Worm (Caenorhabditis elegans) whole organism, L4 larva: Measurements from ENCODE around the gene vdac-1.
A peak's percentile ranks its signal among the peaks of the same experiment; 100 is the strongest.

ENCODE experiments used
- F37D6.2 ChIP-seq: sonication (generic microtip); optimal IDR thresholded peaks from 2 replicates; lab custom pipeline; 2016; ENCODE audit warnings: mild to moderate bottlenecking, missing genetic modification characterization, missing compliant biosample characterization
- F44E2.7 ChIP-seq: fragments of 200-800 bp; sonication (Bioruptor generic); IDR thresholded peaks from 2 replicates; pipeline ENCODE4 v2.1.2; 2022; ENCODE audit warnings: missing genetic modification characterization, missing compliant biosample characterization
- F49E8.2 ChIP-seq: sonication (generic microtip); optimal IDR thresholded peaks from 2 replicates; lab custom pipeline; 2016; ENCODE audit warnings: missing compliant biosample characterization, mild to moderate bottlenecking, missing genetic modification characterization, borderline replicate concordance
- R02D3.7 ChIP-seq: fragments of 150-350 bp; sonication (generic microtip); optimal IDR thresholded peaks from 3 replicates; lab custom pipeline; 2014; ENCODE audit warnings: missing biosample characterization, missing genetic modification characterization
- Y75B8A.6 ChIP-seq: fragments of 200-800 bp; sonication (Bioruptor generic); IDR thresholded peaks from 2 replicates; pipeline ENCODE4 v1.3.6; 2022; ENCODE audit warnings: missing genetic modification reagents, missing genetic modification characterization, missing compliant biosample characterization
- ZK546.5 ChIP-seq, 2 experiments: sonication (generic microtip); optimal IDR thresholded peaks; 2 replicates each; lab custom pipeline; 2017; ENCODE audit warnings: missing biosample characterization in 2 of 2, missing genetic modification characterization in 2 of 2
- ama-1 ChIP-seq: fragments of 150-350 bp; optimal IDR thresholded peaks from 2 replicates; lab custom pipeline; 2014; ENCODE audit warnings: inconsistent platforms, mixed read lengths
- arid-1 ChIP-seq: fragments of 200-800 bp; sonication (Bioruptor generic); conservative IDR thresholded peaks from 2 replicates; pipeline ENCODE4 v1.3.6; 2022; ENCODE audit warnings: missing genetic modification reagents, missing genetic modification characterization, missing compliant biosample characterization
- attf-4 ChIP-seq: sonication (generic microtip); optimal IDR thresholded peaks from 3 replicates; lab custom pipeline; 2017; ENCODE audit warnings: missing biosample characterization, missing genetic modification characterization
- ceh-20 ChIP-seq: fragments of 200-800 bp; sonication (Bioruptor generic); IDR thresholded peaks from 2 replicates; pipeline ENCODE4 v1.3.6; 2022; ENCODE audit warnings: missing genetic modification reagents, missing genetic modification characterization, missing compliant biosample characterization
- ceh-32 ChIP-seq: sonication (generic microtip); optimal IDR thresholded peaks from 2 replicates; lab custom pipeline; 2016; ENCODE audit warnings: mild to moderate bottlenecking, missing genetic modification characterization, missing compliant biosample characterization; ENCODE audit not compliant: poor library complexity
- cey-2 ChIP-seq: sonication (generic microtip); optimal IDR thresholded peaks from 3 replicates; lab custom pipeline; 2017; ENCODE audit warnings: missing genetic modification characterization, mild to moderate bottlenecking, missing compliant biosample characterization, antibody characterized with exemption, borderline replicate concordance; ENCODE audit not compliant: insufficient read depth
- dmd-6 ChIP-seq: fragments of 200-800 bp; sonication (Bioruptor generic); IDR thresholded peaks from 2 replicates; pipeline ENCODE4 v1.3.6; 2022; ENCODE audit warnings: missing genetic modification reagents, missing genetic modification characterization, missing compliant biosample characterization
- dmd-8 ChIP-seq: fragments of 200-800 bp; sonication (Bioruptor generic); IDR thresholded peaks from 2 replicates; pipeline ENCODE4 v1.3.6; 2022; ENCODE audit warnings: missing genetic modification characterization, missing compliant biosample characterization
- dpl-1 ChIP-seq: fragments of 150-350 bp; optimal IDR thresholded peaks from 2 replicates; lab custom pipeline; 2014; ENCODE audit warnings: missing biosample characterization, missing genetic modification reagents, missing genetic modification characterization
- dve-1 ChIP-seq: sonication (generic microtip); optimal IDR thresholded peaks from 2 replicates; lab custom pipeline; 2017; ENCODE audit warnings: antibody characterized with exemption, mild to moderate bottlenecking, missing genetic modification characterization, missing compliant biosample characterization; ENCODE audit not compliant: insufficient read depth
- fkh-10 ChIP-seq: fragments of 150-350 bp; optimal IDR thresholded peaks from 2 replicates; lab custom pipeline; 2014; ENCODE audit warnings: missing biosample characterization, missing genetic modification reagents, missing genetic modification characterization
- fos-1 ChIP-seq: fragments of 150-350 bp; optimal IDR thresholded peaks from 2 replicates; lab custom pipeline; 2014; ENCODE audit warnings: missing biosample characterization, missing genetic modification characterization
- hif-1 ChIP-seq, 2 experiments: sonication (generic microtip); optimal IDR thresholded peaks; 2 replicates each; lab custom pipeline; 2016 to 2017; ENCODE audit warnings: missing compliant biosample characterization in 2 of 2, missing genetic modification characterization in 2 of 2, missing genetic modification reagents in 2 of 2, missing genotype in 2 of 2, mild to moderate bottlenecking in 1 of 2
- hlh-30 ChIP-seq: sonication (generic microtip); optimal IDR thresholded peaks from 2 replicates; lab custom pipeline; 2017; ENCODE audit warnings: antibody characterized with exemption, mild to moderate bottlenecking, missing genetic modification characterization, missing compliant biosample characterization; ENCODE audit not compliant: insufficient read depth
- jun-1 ChIP-seq: fragments of 150-350 bp; optimal IDR thresholded peaks from 2 replicates; lab custom pipeline; 2014; ENCODE audit warnings: missing biosample characterization, missing genetic modification reagents, missing genetic modification characterization
- lin-15B ChIP-seq: fragments of 150-350 bp; sonication (generic microtip); optimal IDR thresholded peaks from 3 replicates; lab custom pipeline; 2014; ENCODE audit warnings: missing biosample characterization, missing genetic modification characterization
- lin-29 ChIP-seq: fragments of 200-800 bp; sonication (Bioruptor generic); IDR thresholded peaks from 2 replicates; pipeline ENCODE4 v1.3.6; 2022; ENCODE audit warnings: missing genetic modification reagents, missing genetic modification characterization, missing compliant biosample characterization
- lin-38 ChIP-seq: fragments of 200-800 bp; sonication (Bioruptor generic); IDR thresholded peaks from 2 replicates; pipeline ENCODE4 v1.3.6; 2022; ENCODE audit warnings: missing genetic modification reagents, missing genetic modification characterization, missing compliant biosample characterization
- lir-3 ChIP-seq: sonication (generic microtip); optimal IDR thresholded peaks from 2 replicates; lab custom pipeline; 2016; ENCODE audit warnings: mild to moderate bottlenecking, missing genetic modification characterization, missing compliant biosample characterization
- lsy-2 ChIP-seq, 2 experiments: fragments of 150-350 bp in 1 of 2; sonication (generic microtip) in 1 of 2; optimal IDR thresholded peaks; 2 replicates each; lab custom pipeline; 2014 to 2017; ENCODE audit warnings: missing biosample characterization in 2 of 2, missing genetic modification characterization in 2 of 2
- madf-9 ChIP-seq: fragments of 200-800 bp; sonication (Bioruptor generic); conservative IDR thresholded peaks from 2 replicates; pipeline ENCODE4 v1.3.6; 2022; ENCODE audit warnings: missing genetic modification reagents, missing genetic modification characterization, missing compliant biosample characterization
- mdl-1 ChIP-seq, 2 experiments: fragments of 150-350 bp in 1 of 2; sonication (generic microtip) in 1 of 2; optimal IDR thresholded peaks; 2 replicates each; lab custom pipeline; 2014 to 2017; ENCODE audit warnings: missing biosample characterization in 2 of 2, missing genetic modification characterization in 2 of 2
- mdt-29 ChIP-seq: fragments of 200-800 bp; sonication (Bioruptor generic); IDR thresholded peaks from 2 replicates; pipeline ENCODE4 v1.3.6; 2022; ENCODE audit warnings: missing genetic modification reagents, missing genetic modification characterization, missing compliant biosample characterization
- mes-2 ChIP-seq: sonication (generic microtip); optimal IDR thresholded peaks from 2 replicates; lab custom pipeline; 2016; ENCODE audit warnings: missing genotype, mild to moderate bottlenecking, missing genetic modification characterization, missing compliant biosample characterization; ENCODE audit not compliant: poor library complexity, severe bottlenecking
- mxl-2 ChIP-seq: fragments of 200-800 bp; sonication (Bioruptor generic); conservative IDR thresholded peaks from 2 replicates; pipeline ENCODE4 v1.3.6; 2022; ENCODE audit warnings: missing genetic modification reagents, missing genetic modification characterization, missing compliant biosample characterization
- nhr-102 ChIP-seq: sonication (generic microtip); optimal IDR thresholded peaks from 2 replicates; lab custom pipeline; 2016; ENCODE audit warnings: mild to moderate bottlenecking, missing genetic modification characterization, moderate library complexity, missing compliant biosample characterization
- nhr-11 ChIP-seq: fragments of 150-350 bp; optimal IDR thresholded peaks from 2 replicates; lab custom pipeline; 2014; ENCODE audit warnings: missing biosample characterization, missing genetic modification characterization
- nhr-111 ChIP-seq: fragments of 200-800 bp; sonication (Bioruptor generic); optimal IDR thresholded peaks from 2 replicates; lab custom pipeline; 2018; ENCODE audit warnings: mild to moderate bottlenecking, missing genetic modification characterization, missing compliant biosample characterization
- nhr-237 ChIP-seq: sonication (generic microtip); optimal IDR thresholded peaks from 2 replicates; lab custom pipeline; 2017; ENCODE audit warnings: missing biosample characterization, missing genetic modification characterization
- nhr-28 ChIP-seq: fragments of 150-350 bp; optimal IDR thresholded peaks from 2 replicates; lab custom pipeline; 2014; ENCODE audit warnings: missing biosample characterization, missing genetic modification characterization
- nhr-42 ChIP-seq: fragments of 200-800 bp; sonication (Bioruptor generic); IDR thresholded peaks from 2 replicates; pipeline ENCODE4 v1.3.6; 2022; ENCODE audit warnings: missing genetic modification characterization, missing compliant biosample characterization
- nhr-6 ChIP-seq: fragments of 150-350 bp; optimal IDR thresholded peaks from 2 replicates; lab custom pipeline; 2014; ENCODE audit warnings: missing biosample characterization, missing genetic modification characterization
- pha-4 ChIP-seq, 2 experiments: fragments of 150-350 bp in 1 of 2; fragments of 200-800 bp in 1 of 2; sonication (Bioruptor generic) in 1 of 2; IDR thresholded peaks in 1 of 2; optimal IDR thresholded peaks in 1 of 2; 2 replicates each; pipeline versions ENCODE4 v1.3.6 to Lab custom; 2014 to 2022; ENCODE audit warnings: missing genetic modification characterization in 2 of 2, missing genetic modification reagents in 2 of 2, missing biosample characterization in 1 of 2, missing compliant biosample characterization in 1 of 2
- rbr-2 ChIP-seq: sonication (generic microtip); optimal IDR thresholded peaks from 2 replicates; lab custom pipeline; 2016; ENCODE audit warnings: missing genotype, missing genetic modification characterization, missing compliant biosample characterization
- set-16 ChIP-seq: fragments of 200-800 bp; sonication (Bioruptor generic); IDR thresholded peaks from 2 replicates; pipeline ENCODE4 v1.3.6; 2022; ENCODE audit warnings: missing genetic modification reagents, missing genetic modification characterization, missing compliant biosample characterization
- skn-1 ChIP-seq: fragments of 150-350 bp; optimal IDR thresholded peaks from 2 replicates; lab custom pipeline; 2014; ENCODE audit warnings: missing biosample characterization, missing genetic modification characterization
- spr-1 ChIP-seq: sonication (generic microtip); optimal IDR thresholded peaks from 2 replicates; lab custom pipeline; 2016; ENCODE audit warnings: mild to moderate bottlenecking, missing genetic modification characterization, missing compliant biosample characterization
- tag-97 ChIP-seq: fragments of 200-800 bp; sonication (Bioruptor generic); IDR thresholded peaks from 2 replicates; pipeline ENCODE4 v1.3.6; 2022; ENCODE audit warnings: missing genetic modification characterization, missing compliant biosample characterization
- vab-7 ChIP-seq: fragments of 200-800 bp; sonication (Bioruptor generic); IDR thresholded peaks from 2 replicates; pipeline ENCODE4 v1.3.6; 2022; ENCODE audit warnings: missing genetic modification reagents, missing genetic modification characterization, missing compliant biosample characterization
- zag-1 ChIP-seq: fragments of 150-350 bp; optimal IDR thresholded peaks from 2 replicates; lab custom pipeline; 2014; ENCODE audit warnings: missing biosample characterization, missing genetic modification characterization
- zfp-3 ChIP-seq: fragments of 200-800 bp; sonication (Bioruptor generic); conservative IDR thresholded peaks from 2 replicates; pipeline ENCODE4 v1.3.6; 2022; ENCODE audit warnings: missing genetic modification reagents, missing genetic modification characterization, missing compliant biosample characterization
- zip-11 ChIP-seq: fragments of 200-800 bp; sonication (Bioruptor generic); IDR thresholded peaks from 2 replicates; pipeline ENCODE4 v1.3.6; 2022; ENCODE audit warnings: missing genetic modification characterization, missing compliant biosample characterization

vdac-1 gene

DNA sequence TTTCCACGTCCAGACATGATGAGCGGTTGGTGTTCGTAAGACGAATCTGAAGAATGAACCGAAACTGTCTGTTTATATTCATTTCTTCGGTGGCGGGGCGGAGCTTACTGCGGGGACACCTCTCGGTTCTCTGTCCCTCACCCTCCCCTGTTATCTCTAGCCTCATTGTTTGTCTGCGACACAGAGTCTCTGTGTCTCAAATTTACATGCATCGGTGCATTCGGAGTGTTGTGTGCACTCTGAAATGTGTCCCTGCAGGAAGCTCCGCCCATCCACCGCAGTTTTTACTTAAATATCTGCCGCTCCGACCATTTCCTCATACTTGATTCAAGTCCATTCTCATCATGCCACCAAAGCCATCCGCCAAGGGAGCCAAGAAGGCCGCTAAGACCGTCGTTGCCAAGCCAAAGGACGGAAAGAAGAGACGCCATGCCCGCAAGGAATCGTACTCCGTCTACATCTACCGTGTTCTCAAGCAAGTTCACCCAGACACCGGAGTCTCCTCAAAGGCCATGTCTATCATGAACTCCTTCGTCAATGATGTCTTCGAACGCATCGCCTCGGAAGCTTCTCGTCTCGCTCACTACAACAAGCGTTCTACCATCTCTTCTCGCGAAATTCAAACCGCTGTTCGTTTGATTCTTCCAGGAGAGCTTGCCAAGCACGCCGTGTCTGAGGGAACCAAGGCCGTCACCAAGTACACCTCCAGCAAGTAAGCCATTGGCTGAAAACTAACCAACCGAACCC is 21.3 kb downstream of the vdac-1 start, which contains the start of the genes his-61 and his-62:
Gene his-61 (minus strand): TSS at position 17 of the 747 bp plus-strand sequence.
Gene his-62 (plus strand): TSS at position 345 of the 747 bp plus-strand sequence.
- TF ChIP-seq skn-1 (tag; lab: Kevin White, UChicago) (no peak), ama-1 (lab: Kevin White, UChicago) (no peak), dmd-8 (peak; percentile 68; the same call in 1 of the 2 replicates), lin-38 (GFP tag; lab: Robert Waterston, UW) (peak; percentile 76), lsy-2 (tag; optimal IDR thresholded peaks at IDR 0.05; lab: Kevin White, UChicago) (peak in 1 of 2 experiments; percentile 79), lin-29 (GFP tag; lab: Robert Waterston, UW) (no peak), hlh-30 (tag; lab: Kevin White, UChicago) (peak; percentile 11), dmd-6 (peak; percentile 79), dpl-1 (peak; percentile 42), ceh-20 (GFP tag; lab: Robert Waterston, UW) (no peak), lin-15B (tag; lab: Kevin White, UChicago) (no peak), zag-1 (tag; lab: Kevin White, UChicago) (no peak), nhr-237 (no peak), ZK546.5 (tag; optimal IDR thresholded peaks at IDR 0.05; lab: Kevin White, UChicago) (no peak), nhr-111 (GFP tag; lab: Kevin White, UChicago) (no peak), tag-97 (GFP tag; lab: Robert Waterston, UW) (no peak), F44E2.7 (no peak; the same call in 1 of the 2 replicates), fos-1 (no peak), fkh-10 (GFP tag; lab: Kevin White, UChicago) (no peak), spr-1 (no peak), lir-3 (tag; lab: Kevin White, UChicago) (no peak), dve-1 (tag; lab: Kevin White, UChicago) (peak; percentile 98), nhr-11 (tag; lab: Kevin White, UChicago) (no peak), jun-1 (tag; lab: Kevin White, UChicago) (no peak), nhr-102 (tag; lab: Kevin White, UChicago) (peak; percentile 86), set-16 (GFP tag; lab: Robert Waterston, UW) (peak; percentile 27; the same call in 1 of the 2 replicates), vab-7 (peak; percentile 40; the same call in 1 of the 2 replicates), attf-4 (tag; lab: Kevin White, UChicago) (no peak), Y75B8A.6 (GFP tag; lab: Robert Waterston, UW) (no peak), nhr-42 (GFP tag; lab: Robert Waterston, UW) (peak; percentile 79; the same call in 1 of the 2 replicates), F49E8.2 (tag; lab: Kevin White, UChicago) (peak; percentile 10), zfp-3 (GFP tag; lab: Robert Waterston, UW) (no peak), nhr-28 (peak; percentile 18), pha-4 (GFP tag; IDR thresholded peaks at IDR 0.05; lab: Robert Waterston, UW) (peak; percentile 66; the same call in 1 of the 2 replicates), pha-4 (tag; optimal IDR thresholded peaks at IDR 0.05; lab: Kevin White, UChicago) (no peak), nhr-6 (peak; percentile 74), mxl-2 (GFP tag; lab: Robert Waterston, UW) (no peak), cey-2 (tag; lab: Kevin White, UChicago) (no peak), arid-1 (peak; percentile 4; the same call in 1 of the 2 replicates), ceh-32 (tag; lab: Kevin White, UChicago) (no peak), mdl-1 (tag; optimal IDR thresholded peaks at IDR 0.05; lab: Kevin White, UChicago) (no peak), R02D3.7 (tag; lab: Kevin White, UChicago) (no peak), F37D6.2 (tag; lab: Kevin White, UChicago) (no peak), mdt-29 (GFP tag; lab: Robert Waterston, UW) (no peak), zip-11 (no peak), madf-9 (no peak), hif-1 (tag; optimal IDR thresholded peaks at IDR 0.05; lab: Kevin White, UChicago) (peak in 1 of 2 experiments; percentile 22), mes-2 (tag; lab: Kevin White, UChicago) (peak; percentile 83), rbr-2 (tag; lab: Kevin White, UChicago) (peak; percentile 74)
